Worm (Caenorhabditis elegans) whole organism, L2 larva: ENCODE results near the gene C06A8.8.

Source experiments
- C34F6.9 ChIP-seq: fragments of 150-350 bp; optimal IDR thresholded peaks from 2 replicates; lab custom pipeline; 2014; ENCODE audit warnings: missing biosample characterization, missing genetic modification characterization
- F13H6.1 ChIP-seq: sonication (generic microtip); optimal IDR thresholded peaks from 2 replicates; lab custom pipeline; 2016; ENCODE audit warnings: missing genetic modification characterization, missing compliant biosample characterization
- R02D3.7 ChIP-seq: fragments of 150-350 bp; optimal IDR thresholded peaks from 2 replicates; lab custom pipeline; 2014; ENCODE audit warnings: missing biosample characterization, missing genetic modification characterization
- Y55F3AM.14 ChIP-seq: fragments of 200-800 bp; sonication (Bioruptor generic); optimal IDR thresholded peaks from 2 replicates; lab custom pipeline; 2018; ENCODE audit warnings: mild to moderate bottlenecking, missing genetic modification characterization, missing compliant biosample characterization
- ZK546.5 ChIP-seq: sonication (generic microtip); optimal IDR thresholded peaks from 2 replicates; lab custom pipeline; 2017; ENCODE audit warnings: missing biosample characterization, missing genetic modification characterization
- aly-2 ChIP-seq: fragments of 150-350 bp; optimal IDR thresholded peaks from 2 replicates; lab custom pipeline; 2014; ENCODE audit warnings: missing biosample characterization, missing genetic modification characterization
- ceh-82 ChIP-seq: fragments of 150-350 bp; optimal IDR thresholded peaks from 2 replicates; lab custom pipeline; 2014; ENCODE audit warnings: missing biosample characterization, missing genetic modification characterization
- crh-2 ChIP-seq: sonication (generic microtip); optimal IDR thresholded peaks from 2 replicates; lab custom pipeline; 2017; ENCODE audit warnings: missing biosample characterization, missing genetic modification characterization
- dmd-4 ChIP-seq: sonication (generic microtip); optimal IDR thresholded peaks from 2 replicates; lab custom pipeline; 2017; ENCODE audit warnings: missing biosample characterization, missing genetic modification characterization
- egl-27 ChIP-seq: sonication (generic microtip); optimal IDR thresholded peaks from 3 replicates; lab custom pipeline; 2017; ENCODE audit warnings: missing biosample characterization, missing genetic modification reagents, missing genetic modification characterization
- elt-1 ChIP-seq: fragments of 150-350 bp; optimal IDR thresholded peaks from 2 replicates; lab custom pipeline; 2014; ENCODE audit warnings: missing biosample characterization, missing genetic modification characterization
- elt-3 ChIP-seq: sonication (generic microtip); optimal IDR thresholded peaks from 2 replicates; lab custom pipeline; 2017; ENCODE audit warnings: missing biosample characterization, missing genetic modification characterization
- fos-1 ChIP-seq: fragments of 150-350 bp; optimal IDR thresholded peaks from 2 replicates; lab custom pipeline; 2014; ENCODE audit warnings: missing biosample characterization, missing genetic modification characterization
- gmeb-1 ChIP-seq: fragments of 150-350 bp; optimal IDR thresholded peaks from 2 replicates; lab custom pipeline; 2014; ENCODE audit warnings: missing biosample characterization, missing genetic modification characterization
- lin-11 ChIP-seq: fragments of 150-350 bp; sonication (generic microtip); optimal IDR thresholded peaks from 2 replicates; lab custom pipeline; 2014; ENCODE audit warnings: missing biosample characterization, missing genetic modification characterization, inconsistent platforms, mixed read lengths
- lin-13 ChIP-seq: fragments of 150-350 bp; optimal IDR thresholded peaks from 2 replicates; lab custom pipeline; 2014; ENCODE audit warnings: missing biosample characterization, missing genetic modification reagents, missing genetic modification characterization
- lin-39 ChIP-seq: fragments of 150-350 bp; optimal IDR thresholded peaks from 2 replicates; lab custom pipeline; 2014; ENCODE audit warnings: missing biosample characterization, missing genetic modification reagents, missing genetic modification characterization
- lsy-2 ChIP-seq, 2 experiments: fragments of 150-350 bp in 1 of 2; sonication (generic microtip) in 1 of 2; optimal IDR thresholded peaks; 2 replicates each; lab custom pipeline; 2014 to 2017; ENCODE audit warnings: missing biosample characterization in 2 of 2, missing genetic modification characterization in 2 of 2
- mab-5 ChIP-seq: fragments of 150-350 bp; optimal IDR thresholded peaks from 2 replicates; lab custom pipeline; 2014; ENCODE audit warnings: missing biosample characterization, missing genetic modification characterization
- mbf-1 ChIP-seq: sonication (generic microtip); optimal IDR thresholded peaks from 2 replicates; lab custom pipeline; 2017; ENCODE audit warnings: missing biosample characterization, missing genetic modification characterization
- mdl-1 ChIP-seq, 2 experiments: fragments of 150-350 bp in 1 of 2; sonication (generic microtip) in 1 of 2; optimal IDR thresholded peaks; 2 replicates each; lab custom pipeline; 2017; ENCODE audit warnings: missing biosample characterization in 2 of 2, missing genetic modification characterization in 2 of 2
- nhr-11 ChIP-seq: fragments of 150-350 bp; optimal IDR thresholded peaks from 2 replicates; lab custom pipeline; 2014; ENCODE audit warnings: missing biosample characterization, missing genetic modification characterization
- nhr-12 ChIP-seq: fragments of 150-350 bp; optimal IDR thresholded peaks from 2 replicates; lab custom pipeline; 2014; ENCODE audit warnings: missing biosample characterization, missing genetic modification characterization
- nhr-129 ChIP-seq: fragments of 150-350 bp; optimal IDR thresholded peaks from 2 replicates; lab custom pipeline; 2014; ENCODE audit warnings: missing biosample characterization, missing genetic modification characterization
- nhr-23 ChIP-seq: fragments of 150-350 bp; optimal IDR thresholded peaks from 2 replicates; lab custom pipeline; 2014; ENCODE audit warnings: missing biosample characterization, missing genetic modification reagents, missing genetic modification characterization
- nhr-237 ChIP-seq: fragments of 150-350 bp; optimal IDR thresholded peaks from 2 replicates; lab custom pipeline; 2014; ENCODE audit warnings: missing biosample characterization, missing genetic modification characterization
- nhr-25 ChIP-seq: fragments of 150-350 bp; sonication (generic microtip); optimal IDR thresholded peaks from 3 replicates; lab custom pipeline; 2014; ENCODE audit warnings: missing biosample characterization, missing genetic modification characterization
- nhr-77 ChIP-seq: fragments of 150-350 bp; optimal IDR thresholded peaks from 2 replicates; lab custom pipeline; 2014; ENCODE audit warnings: missing biosample characterization, missing genetic modification characterization
- peb-1 ChIP-seq: fragments of 150-350 bp; optimal IDR thresholded peaks from 2 replicates; lab custom pipeline; 2014; ENCODE audit warnings: missing biosample characterization, missing genetic modification characterization
- sem-4 ChIP-seq: fragments of 150-350 bp; optimal IDR thresholded peaks from 2 replicates; lab custom pipeline; 2014; ENCODE audit warnings: missing biosample characterization, missing genetic modification reagents, missing genetic modification characterization
- skn-1 ChIP-seq: sonication (generic microtip); optimal IDR thresholded peaks from 2 replicates; lab custom pipeline; 2017; ENCODE audit warnings: missing biosample characterization, missing genetic modification characterization
- sma-3 ChIP-seq: sonication (generic microtip); optimal IDR thresholded peaks from 2 replicates; lab custom pipeline; 2016; ENCODE audit warnings: missing genetic modification reagents, missing genetic modification characterization, missing compliant biosample characterization
- sma-9 ChIP-seq, 2 experiments: fragments of 150-350 bp in 1 of 2; sonication (generic microtip) in 1 of 2; optimal IDR thresholded peaks; 2 replicates each; lab custom pipeline; 2014 to 2016; ENCODE audit warnings: missing genetic modification characterization in 2 of 2, mild to moderate bottlenecking in 1 of 2, missing biosample characterization in 1 of 2, missing compliant biosample characterization in 1 of 2, missing genetic modification reagents in 1 of 2, moderate library complexity in 1 of 2
- unc-55 ChIP-seq: fragments of 150-350 bp; sonication (generic microtip); optimal IDR thresholded peaks from 3 replicates; lab custom pipeline; 2014; ENCODE audit warnings: missing biosample characterization, missing genetic modification reagents, missing genetic modification characterization
- unc-62 ChIP-seq: fragments of 150-350 bp; optimal IDR thresholded peaks from 2 replicates; lab custom pipeline; 2014; ENCODE audit warnings: missing biosample characterization, missing genetic modification reagents, missing genetic modification characterization
- ztf-1 ChIP-seq: fragments of 200-800 bp; sonication (Bioruptor generic); conservative IDR thresholded peaks from 2 replicates; pipeline ENCODE4 v1.3.6; 2022; ENCODE audit warnings: missing genetic modification characterization, missing compliant biosample characterization
- ztf-11 ChIP-seq: sonication (generic microtip); optimal IDR thresholded peaks from 2 replicates; lab custom pipeline; 2017; ENCODE audit warnings: missing biosample characterization, missing genetic modification characterization

C06A8.8 gene

ce11 chrII:7769254-7769653 lies 2.6 kb downstream of the C06A8.8 start:
- TF ChIP-seq nhr-25 (tag; lab: Kevin White, UChicago) (peak; percentile 37), mdl-1 (tag; optimal IDR thresholded peaks at IDR 0.05; lab: Kevin White, UChicago) (no peak)

ce11 chrII:7765456-7765855 lies 6.4 kb downstream of the C06A8.8 start, which contains the start of gene srh-39:
TSS of gene srh-39 (minus strand) at chrII:7765556.
- no peak for TF ChIP-seq unc-62 (GFP tag; lab: Kevin White, UChicago)
- TF ChIP-seq dmd-4 (tag; lab: Kevin White, UChicago) = no peak
- no peak for TF ChIP-seq Y55F3AM.14 (GFP tag; lab: Kevin White, UChicago)
- TF ChIP-seq nhr-77 (tag; lab: Kevin White, UChicago) = no peak
- TF ChIP-seq mdl-1 (tag; optimal IDR thresholded peaks at IDR 0.05; lab: Kevin White, UChicago) = no peak
- no peak for TF ChIP-seq R02D3.7 (tag; lab: Kevin White, UChicago)
- TF ChIP-seq mbf-1 (tag; lab: Kevin White, UChicago) = no peak
- TF ChIP-seq nhr-12 = no peak
- no peak for TF ChIP-seq lin-13 (GFP tag; lab: Kevin White, UChicago)
- TF ChIP-seq skn-1 (tag; lab: Kevin White, UChicago) = no peak

- TF ChIP-seq ceh-82 (tag; lab: Kevin White, UChicago) (no peak), crh-2 (no peak), lin-11 (tag; lab: Kevin White, UChicago) (no peak), lin-39 (tag; lab: Kevin White, UChicago) (no peak), ztf-1 (GFP tag; lab: Robert Waterston, UW) (no peak), lsy-2 (tag; optimal IDR thresholded peaks at IDR 0.05; lab: Kevin White, UChicago) (no peak), nhr-129 (tag; lab: Kevin White, UChicago) (no peak), unc-62 (GFP tag; lab: Kevin White, UChicago) (no peak)
These were observed 8.2 kb downstream of the C06A8.8 start, which contains the start of gene B0228.9 for ce11 chrII:7763569-7763968. TSS of gene B0228.9 (minus strand) at chrII:7763669.

- TF ChIP-seq nhr-11 (no peak), nhr-12 (no peak), egl-27 (tag; lab: Kevin White, UChicago) (no peak), gmeb-1 (tag; lab: Kevin White, UChicago) (no peak), sem-4 (tag; lab: Kevin White, UChicago) (no peak), mab-5 (no peak), unc-62 (GFP tag; lab: Kevin White, UChicago) (no peak), ZK546.5 (tag; lab: Kevin White, UChicago) (no peak), sma-3 (GFP tag; lab: Kevin White, UChicago) (no peak), C34F6.9 (tag; lab: Kevin White, UChicago) (no peak), ztf-1 (GFP tag; lab: Robert Waterston, UW) (no peak), nhr-25 (tag; lab: Kevin White, UChicago) (no peak), F13H6.1 (tag; lab: Kevin White, UChicago) (no peak), aly-2 (no peak), nhr-237 (tag; lab: Kevin White, UChicago) (no peak), mdl-1 (tag; optimal IDR thresholded peaks at IDR 0.05; lab: Kevin White, UChicago) (no peak), nhr-23 (no peak), crh-2 (no peak), R02D3.7 (tag; lab: Kevin White, UChicago) (no peak)
- TF ChIP-seq, all 48 proteins: peak for 0
These were observed 10.4 kb downstream of the C06A8.8 start, which contains the start of gene B0228.8 for ce11 chrII:7761440-7761839. TSS of gene B0228.8 (minus strand) at chrII:7761540.

ce11 chrII:7758397-7759135 lies 13.3 kb downstream of the C06A8.8 start, which contains the start of gene B0228.7:
TSS of gene B0228.7 (minus strand) at chrII:7759023.
- TF ChIP-seq sma-9 (GFP tag; optimal IDR thresholded peaks at IDR 0.05; lab: Kevin White, UChicago) (peak; percentile 61), sma-9 (tag; optimal IDR thresholded peaks at IDR 0.05; lab: Kevin White, UChicago) (no peak), C34F6.9 (tag; lab: Kevin White, UChicago) (peak; percentile 19), unc-55 (GFP tag; lab: Kevin White, UChicago) (peak; percentile 57), sem-4 (tag; lab: Kevin White, UChicago) (no peak), peb-1 (no peak), fos-1 (tag; lab: Kevin White, UChicago) (peak; percentile 37), lsy-2 (tag; optimal IDR thresholded peaks at IDR 0.05; lab: Kevin White, UChicago) (peak in 1 of 2 experiments; percentile 64), ztf-11 (no peak), nhr-129 (tag; lab: Kevin White, UChicago) (peak; percentile 55), F13H6.1 (tag; lab: Kevin White, UChicago) (no peak), crh-2 (peak; percentile 50), skn-1 (tag; lab: Kevin White, UChicago) (peak; percentile 39), mbf-1 (tag; lab: Kevin White, UChicago) (no peak), R02D3.7 (tag; lab: Kevin White, UChicago) (no peak), lin-13 (GFP tag; lab: Kevin White, UChicago) (peak; percentile 46), gmeb-1 (tag; lab: Kevin White, UChicago) (no peak), egl-27 (tag; lab: Kevin White, UChicago) (no peak), elt-1 (tag; lab: Kevin White, UChicago) (no peak), elt-3 (tag; lab: Kevin White, UChicago) (no peak), Y55F3AM.14 (GFP tag; lab: Kevin White, UChicago) (no peak)
- TF ChIP-seq, all 48 proteins: peak for 9
